Worm (Caenorhabditis elegans) whole organism, early embryonic: Measurements from ENCODE around the gene spp-27.

Experiments
- ama-1 ChIP-seq: fragments of 150-350 bp; optimal IDR thresholded peaks from 2 replicates; lab custom pipeline; 2014
- ceh-13 ChIP-seq: fragments of 200-800 bp; sonication (Bioruptor generic); optimal IDR thresholded peaks from 2 replicates; lab custom pipeline; 2018; ENCODE audit warnings: mild to moderate bottlenecking, missing genetic modification characterization, missing compliant biosample characterization
- ceh-36 ChIP-seq: sonication (generic microtip); optimal IDR thresholded peaks from 2 replicates; lab custom pipeline; 2016; ENCODE audit warnings: missing genetic modification characterization, inconsistent platforms, missing compliant biosample characterization
- flt-1 ChIP-seq: fragments of 200-800 bp; sonication (Bioruptor generic); IDR thresholded peaks from 2 replicates; pipeline ENCODE4 v1.3.6; 2022; ENCODE audit warnings: missing genetic modification characterization, missing compliant biosample characterization
- hnd-1 ChIP-seq: sonication (generic microtip); optimal IDR thresholded peaks from 2 replicates; lab custom pipeline; 2016; ENCODE audit warnings: missing genetic modification characterization, missing compliant biosample characterization
- pes-1 ChIP-seq: fragments of 200-800 bp; sonication (Bioruptor generic); IDR thresholded peaks from 2 replicates; pipeline ENCODE4 v1.3.6; 2022; ENCODE audit warnings: missing genetic modification reagents, missing genetic modification characterization, missing compliant biosample characterization
- scrt-1 ChIP-seq: fragments of 200-800 bp; sonication (Bioruptor generic); IDR thresholded peaks from 2 replicates; pipeline ENCODE4 v1.3.6; 2022; ENCODE audit warnings: missing genetic modification characterization, missing compliant biosample characterization
- sea-1 ChIP-seq: fragments of 200-800 bp; sonication (Bioruptor generic); conservative IDR thresholded peaks from 2 replicates; pipeline ENCODE4 v1.3.6; 2022; ENCODE audit warnings: missing genetic modification characterization, missing compliant biosample characterization

DNA sequence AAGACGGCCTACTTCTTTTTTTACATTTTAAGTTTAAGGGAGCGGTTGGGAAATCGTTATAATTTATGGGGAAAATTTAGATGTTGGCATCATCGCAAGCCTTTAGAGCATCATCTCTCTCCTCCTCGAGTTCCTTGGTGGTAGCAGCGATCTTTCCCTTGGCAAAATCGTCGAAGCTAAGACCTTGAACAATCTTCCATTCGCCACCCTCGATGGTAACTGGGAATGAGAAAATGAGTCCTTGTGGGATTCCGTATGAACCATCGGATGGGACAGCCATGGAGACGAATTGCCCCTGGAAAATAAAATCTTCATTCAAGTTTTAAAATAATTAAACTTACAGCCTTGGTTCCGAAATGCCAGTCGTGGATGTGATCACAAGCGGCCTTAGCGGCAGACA lies 41.6 kb downstream of the spp-27 start:
- TF ChIP-seq flt-1 (GFP tag; lab: Robert Waterston, UW) (no peak), sea-1 (GFP tag; lab: Robert Waterston, UW) (no peak), scrt-1 (GFP tag; lab: Robert Waterston, UW) (no peak), ceh-36 (tag; lab: Kevin White, UChicago) (no peak), hnd-1 (tag; lab: Kevin White, UChicago) (no peak), pes-1 (GFP tag; lab: Robert Waterston, UW) (no peak), ceh-13 (GFP tag; lab: Kevin White, UChicago) (no peak), ama-1 (lab: Kevin White, UChicago) (no peak)
